Fruit fly (Drosophila melanogaster) whole organism, embryonic: ENCODE results near the gene CG42404.

Experiments used
- Adf1 ChIP-seq: fragments of 200-800 bp; sonication (Bioruptor generic); IDR thresholded peaks from 2 replicates; pipeline ENCODE4 v1.3.6; 2022; ENCODE audit warnings: missing biosample characterization, missing genetic modification characterization
- B-H1 ChIP-seq: fragments of 200-800 bp; sonication (Bioruptor generic); IDR thresholded peaks from 3 replicates; pipeline ENCODE4 v1.3.6; 2022; ENCODE audit warnings: missing biosample characterization, missing genetic modification characterization
- CG10366 ChIP-seq: fragments of 200-800 bp; sonication (Bioruptor generic); IDR thresholded peaks from 2 replicates; pipeline ENCODE4 v1.3.6; 2022; ENCODE audit warnings: missing biosample characterization, missing genetic modification characterization
- CG11085 ChIP-seq: fragments of 200-800 bp; sonication (Bioruptor generic); IDR thresholded peaks from 2 replicates; pipeline ENCODE4 v1.3.6; 2022; ENCODE audit warnings: missing biosample characterization, missing genetic modification characterization
- CG12104 ChIP-seq: fragments of 200-800 bp; sonication (Bioruptor generic); optimal IDR thresholded peaks from 3 replicates; lab custom pipeline; 2016; ENCODE audit warnings: missing biosample characterization, missing genetic modification characterization
- CG12236 ChIP-seq: fragments of 200-800 bp; sonication (Bioruptor generic); optimal IDR thresholded peaks from 2 replicates; lab custom pipeline; 2016; ENCODE audit warnings: missing biosample characterization, missing genetic modification characterization
- CG12659 ChIP-seq: fragments of 200-800 bp; sonication (Bioruptor generic); optimal IDR thresholded peaks from 3 replicates; lab custom pipeline; 2017; ENCODE audit warnings: mild to moderate bottlenecking, missing biosample characterization, missing genetic modification reagents, missing genetic modification characterization
- CG15479 ChIP-seq: fragments of 200-800 bp; sonication (Bioruptor generic); optimal IDR thresholded peaks from 3 replicates; lab custom pipeline; 2019; ENCODE audit warnings: missing biosample characterization, mild to moderate bottlenecking, missing genetic modification characterization, moderate library complexity
- CG15514 ChIP-seq: fragments of 200-800 bp; sonication (Bioruptor generic); optimal IDR thresholded peaks from 3 replicates; lab custom pipeline; 2017; ENCODE audit warnings: missing biosample characterization, missing genetic modification characterization, mild to moderate bottlenecking, moderate library complexity, missing genetic modification reagents
- CG17612 ChIP-seq: fragments of 200-800 bp; sonication (Bioruptor generic); IDR thresholded peaks from 2 replicates; pipeline ENCODE4 v1.3.6; 2022; ENCODE audit warnings: missing biosample characterization, missing genetic modification characterization
- CG2116 ChIP-seq: fragments of 200-800 bp; sonication (Bioruptor generic); optimal IDR thresholded peaks from 3 replicates; lab custom pipeline; 2018; ENCODE audit warnings: missing biosample characterization, mild to moderate bottlenecking, missing genetic modification characterization
- CG2202 ChIP-seq: fragments of 200-800 bp; sonication (Bioruptor generic); optimal IDR thresholded peaks from 2 replicates; lab custom pipeline; 2018; ENCODE audit warnings: missing biosample characterization, mild to moderate bottlenecking, missing genetic modification characterization
- CG32767 ChIP-seq: fragments of 200-800 bp; sonication (Bioruptor generic); IDR thresholded peaks from 2 replicates; pipeline ENCODE4 v1.3.6; 2022; ENCODE audit warnings: missing biosample characterization, missing genetic modification characterization
- CG3281 ChIP-seq: fragments of 200-800 bp; sonication (Bioruptor generic); optimal IDR thresholded peaks from 3 replicates; lab custom pipeline; 2017; ENCODE audit warnings: missing biosample characterization, mild to moderate bottlenecking, missing genetic modification characterization
- CG42726 ChIP-seq: fragments of 200-800 bp; sonication (Bioruptor generic); IDR thresholded peaks from 2 replicates; pipeline ENCODE4 v1.3.6; 2022; ENCODE audit warnings: missing biosample characterization, missing genetic modification characterization; ENCODE audit not compliant: partially characterized antibody
- CG4328 ChIP-seq: fragments of 200-800 bp; sonication (Bioruptor generic); optimal IDR thresholded peaks from 3 replicates; lab custom pipeline; 2017; ENCODE audit warnings: missing biosample characterization, missing genetic modification reagents, missing genetic modification characterization
- CG6791 ChIP-seq: fragments of 200-800 bp; sonication (Bioruptor generic); IDR thresholded peaks from 3 replicates; pipeline ENCODE4 v1.3.6; 2022; ENCODE audit warnings: missing biosample characterization, missing genetic modification characterization; ENCODE audit not compliant: partially characterized antibody
- CG7372 ChIP-seq: fragments of 200-800 bp; sonication (Bioruptor generic); IDR thresholded peaks from 2 replicates; pipeline ENCODE4 v1.3.6; 2022; ENCODE audit warnings: missing biosample characterization, missing genetic modification characterization
- CG7963 ChIP-seq: fragments of 200-800 bp; sonication (Bioruptor generic); IDR thresholded peaks from 3 replicates; pipeline ENCODE4 v1.3.6; 2022; ENCODE audit warnings: missing biosample characterization, missing genetic modification characterization; ENCODE audit not compliant: partially characterized antibody
- CG8359 ChIP-seq: fragments of 200-800 bp; sonication (Bioruptor generic); optimal IDR thresholded peaks from 2 replicates; lab custom pipeline; 2017; ENCODE audit warnings: missing biosample characterization, mild to moderate bottlenecking, missing genetic modification characterization, borderline replicate concordance
- CHES-1-like ChIP-seq: fragments of 200-800 bp; sonication (Bioruptor generic); optimal IDR thresholded peaks from 2 replicates; lab custom pipeline; 2016; ENCODE audit warnings: missing biosample characterization, missing genetic modification characterization
- Dll ChIP-seq: fragments of 200-800 bp; sonication (Bioruptor generic); IDR thresholded peaks from 4 replicates; pipeline ENCODE4 v1.3.6; 2022; ENCODE audit warnings: missing biosample characterization, missing genetic modification characterization; ENCODE audit not compliant: partially characterized antibody
- Dref ChIP-seq: fragments of 200-800 bp; sonication (Bioruptor generic); IDR thresholded peaks from 2 replicates; pipeline ENCODE4 v1.3.6; 2022; ENCODE audit warnings: missing biosample characterization, missing genetic modification characterization
- ERR ChIP-seq: fragments of 200-800 bp; sonication (Bioruptor generic); optimal IDR thresholded peaks from 2 replicates; lab custom pipeline; 2016; ENCODE audit warnings: missing biosample characterization, missing genetic modification characterization
- MESR4 ChIP-seq: fragments of 200-800 bp; sonication (Bioruptor generic); optimal IDR thresholded peaks from 2 replicates; lab custom pipeline; 2018; ENCODE audit warnings: missing biosample characterization, mild to moderate bottlenecking, missing genetic modification characterization, moderate library complexity
- Max ChIP-seq: fragments of 200-800 bp; sonication (Bioruptor generic); optimal IDR thresholded peaks from 2 replicates; lab custom pipeline; 2016; ENCODE audit warnings: missing biosample characterization, mild to moderate bottlenecking, missing genetic modification characterization
- Nf-YA ChIP-seq: fragments of 200-800 bp; sonication (Bioruptor generic); IDR thresholded peaks from 2 replicates; pipeline ENCODE4 v1.3.6; 2022; ENCODE audit warnings: missing biosample characterization, missing genetic modification characterization
- Nf-YB ChIP-seq: fragments of 200-800 bp; sonication (Bioruptor generic); optimal IDR thresholded peaks from 3 replicates; lab custom pipeline; 2019; ENCODE audit warnings: missing biosample characterization, mild to moderate bottlenecking, missing genetic modification characterization, moderate library complexity
- Poxn ChIP-seq: fragments of 200-800 bp; sonication (Bioruptor generic); IDR thresholded peaks from 2 replicates; pipeline ENCODE4 v1.3.6; 2022; ENCODE audit warnings: missing biosample characterization, missing genetic modification characterization
- Sox102F ChIP-seq: fragments of 200-800 bp; sonication (Bioruptor generic); optimal IDR thresholded peaks from 2 replicates; lab custom pipeline; 2018; ENCODE audit warnings: missing biosample characterization, mild to moderate bottlenecking, missing genetic modification characterization, moderate library complexity
- Sry-β ChIP-seq: fragments of 200-800 bp; sonication (Bioruptor generic); optimal IDR thresholded peaks from 2 replicates; lab custom pipeline; 2018; ENCODE audit warnings: missing biosample characterization, mild to moderate bottlenecking, missing genetic modification characterization, moderate library complexity
- aop ChIP-seq: fragments of 200-800 bp; sonication (Bioruptor generic); IDR thresholded peaks from 2 replicates; pipeline ENCODE4 v1.3.6; 2022; ENCODE audit warnings: missing biosample characterization, missing genetic modification characterization
- br ChIP-seq: fragments of >200 bp; optimal IDR thresholded peaks from 2 replicates; lab custom pipeline; 2017
- dati ChIP-seq: fragments of 200-800 bp; sonication (Bioruptor generic); IDR thresholded peaks from 2 replicates; pipeline ENCODE4 v1.3.6; 2022; ENCODE audit warnings: missing biosample characterization, missing genetic modification characterization
- fd3F ChIP-seq: fragments of 200-800 bp; sonication (Bioruptor generic); optimal IDR thresholded peaks from 2 replicates; lab custom pipeline; 2018; ENCODE audit warnings: missing biosample characterization, mild to moderate bottlenecking, missing genetic modification characterization, moderate library complexity
- ham ChIP-seq: fragments of 200-800 bp; sonication (Bioruptor generic); IDR thresholded peaks from 2 replicates; pipeline ENCODE4 v1.3.6; 2022; ENCODE audit warnings: missing biosample characterization, missing genetic modification characterization
- lola ChIP-seq, 3 experiments: fragments of >200 bp in 2 of 3; fragments of 200-800 bp in 1 of 3; sonication (Bioruptor generic) in 1 of 3; optimal IDR thresholded peaks; 2 replicates each; lab custom pipeline; 2017 to 2019; ENCODE audit warnings: missing biosample characterization in 3 of 3, missing genetic modification characterization in 3 of 3, mild to moderate bottlenecking in 1 of 3, moderate library complexity in 1 of 3
- maf-S ChIP-seq: fragments of 200-800 bp; sonication (Bioruptor generic); optimal IDR thresholded peaks from 2 replicates; lab custom pipeline; 2016; ENCODE audit warnings: missing biosample characterization, missing genetic modification characterization
- oc ChIP-seq: fragments of 200-800 bp; sonication (Bioruptor generic); optimal IDR thresholded peaks from 2 replicates; lab custom pipeline; 2018; ENCODE audit warnings: missing biosample characterization, mild to moderate bottlenecking, missing genetic modification characterization, moderate library complexity
- pfk ChIP-seq: fragments of 200-800 bp; sonication (Bioruptor generic); optimal IDR thresholded peaks from 2 replicates; lab custom pipeline; 2018; ENCODE audit warnings: missing biosample characterization, mild to moderate bottlenecking, missing genetic modification characterization, moderate library complexity
- phol ChIP-seq: fragments of 200-800 bp; sonication (Bioruptor generic); optimal IDR thresholded peaks from 3 replicates; lab custom pipeline; 2018; ENCODE audit warnings: missing biosample characterization, mild to moderate bottlenecking, missing genetic modification characterization, moderate library complexity
- pita ChIP-seq: fragments of 200-800 bp; sonication (Bioruptor generic); optimal IDR thresholded peaks from 2 replicates; lab custom pipeline; 2017; ENCODE audit warnings: missing biosample characterization, mild to moderate bottlenecking, missing genetic modification characterization
- pros ChIP-seq: fragments of 200-800 bp; sonication (Bioruptor generic); optimal IDR thresholded peaks from 3 replicates; lab custom pipeline; 2019; ENCODE audit warnings: missing biosample characterization, mild to moderate bottlenecking, missing genetic modification characterization, moderate library complexity
- salm ChIP-seq: fragments of 200-800 bp; sonication (Bioruptor generic); optimal IDR thresholded peaks from 2 replicates; lab custom pipeline; 2018; ENCODE audit warnings: missing biosample characterization, mild to moderate bottlenecking, missing genetic modification characterization
- sd ChIP-seq: fragments of 200-800 bp; sonication (Bioruptor generic); optimal IDR thresholded peaks from 3 replicates; lab custom pipeline; 2018; ENCODE audit warnings: missing biosample characterization, mild to moderate bottlenecking, missing genetic modification characterization, moderate library complexity
- sens ChIP-seq: fragments of 200-800 bp; sonication (Bioruptor generic); peaks from one replicate; lab custom pipeline; 2016; ENCODE audit warnings: missing biosample characterization, missing genetic modification characterization
- slbo ChIP-seq: fragments of 200-800 bp; sonication (Bioruptor generic); IDR thresholded peaks from 2 replicates; pipeline ENCODE4 v1.3.6; 2022; ENCODE audit warnings: missing biosample characterization, missing genetic modification characterization
- slou ChIP-seq: fragments of 200-800 bp; sonication (Bioruptor generic); optimal IDR thresholded peaks from 3 replicates; lab custom pipeline; 2016; ENCODE audit warnings: missing biosample characterization, missing genetic modification characterization
- so ChIP-seq: fragments of 200-800 bp; sonication (Bioruptor generic); IDR thresholded peaks from 3 replicates; pipeline ENCODE4 v1.3.6; 2022; ENCODE audit warnings: missing biosample characterization, missing genetic modification characterization

Gene CG42404

dm6 chr3R:15218824-15219576 lies 30.9 kb upstream of the CG42404 start, which contains the start of the genes SIDL and CG12241 (continued):
- peak; percentile 24; the same call in 1 of the 2 replicates for TF ChIP-seq CG10366 (GFP tag; lab: Robert Waterston, UW)
- peak; percentile 67 for TF ChIP-seq slbo (GFP tag; lab: Robert Waterston, UW)
- peak; percentile 25 for TF ChIP-seq CG15479
- TF ChIP-seq pfk (GFP tag; lab: Kevin White, UChicago), result no peak
- peak; percentile 84 for TF ChIP-seq Nf-YA (GFP tag; lab: Robert Waterston, UW)
- no peak for TF ChIP-seq pita (GFP tag; lab: Kevin White, UChicago)
- peak; percentile 66 for TF ChIP-seq MESR4 (GFP tag; lab: Kevin White, UChicago)
- no peak for TF ChIP-seq CG32767 (GFP tag; lab: Robert Waterston, UW)
- TF ChIP-seq CG17612 (GFP tag; lab: Robert Waterston, UW), result peak; percentile 87
- TF ChIP-seq CG12104 (GFP tag; lab: Kevin White, UChicago), result peak; percentile 66
- no peak for TF ChIP-seq CG2202 (tag; lab: Kevin White, UChicago)
- peak; percentile 92 for TF ChIP-seq CG7372
- TF ChIP-seq CG2116 (GFP tag; lab: Kevin White, UChicago), result peak; percentile 79
- TF ChIP-seq Sox102F (GFP tag; lab: Kevin White, UChicago), result no peak
- TF ChIP-seq Dll (GFP tag; lab: Robert Waterston, UW), result 0 out of 4 replicates have a peak, but pooled peaks have one; percentile 41
- TF ChIP-seq sens, result peak; percentile 98
- no peak for TF ChIP-seq sd (tag; lab: Kevin White, UChicago)
- no peak for TF ChIP-seq CG12236
- no peak for TF ChIP-seq CG8359 (GFP tag; lab: Kevin White, UChicago)
- TF ChIP-seq so (GFP tag; lab: Robert Waterston, UW), result no peak
- TF ChIP-seq Dref, result peak; percentile 68
- peak; percentile 83 for TF ChIP-seq CG3281 (GFP tag; lab: Kevin White, UChicago)
- TF ChIP-seq dati (GFP tag; lab: Robert Waterston, UW), result peak; percentile 72
- TF ChIP-seq ham (GFP tag; lab: Robert Waterston, UW), result no peak
- TF ChIP-seq CG15514 (GFP tag; lab: Kevin White, UChicago), result peak; percentile 85
- TF ChIP-seq CG6791, result no peak
- TF ChIP-seq B-H1 (GFP tag; lab: Robert Waterston, UW), result peak; percentile 93
- peak; percentile 75 for TF ChIP-seq maf-S (GFP tag; lab: Kevin White, UChicago)
- TF ChIP-seq Nf-YB (GFP tag; lab: Kevin White, UChicago), result no peak
- TF ChIP-seq Poxn, result no peak; the same call in 1 of the 2 replicates
- TF ChIP-seq CG42726 (GFP tag; lab: Robert Waterston, UW), result no peak
- TF ChIP-seq lola (GFP tag; optimal IDR thresholded peaks at IDR 0.05; lab: Kevin White, UChicago), result peak in 1 of 3 experiments; percentile 45
- TF ChIP-seq fd3F (GFP tag; lab: Kevin White, UChicago), result peak; percentile 46
- TF ChIP-seq aop (GFP tag; lab: Robert Waterston, UW), result no peak
- TF ChIP-seq slou (GFP tag; lab: Kevin White, UChicago), result peak; percentile 69
- peak; percentile 23; the same call in 1 of the 2 replicates for TF ChIP-seq Adf1
- peak; percentile 77 for TF ChIP-seq ERR (GFP tag; lab: Kevin White, UChicago)
- TF ChIP-seq pros (GFP tag; lab: Kevin White, UChicago), result no peak
- peak; percentile 89 for TF ChIP-seq CG11085
- TF ChIP-seq salm (tag; lab: Kevin White, UChicago), result peak; percentile 23
- TF ChIP-seq CG4328 (GFP tag; lab: Kevin White, UChicago), result no peak
- no peak for TF ChIP-seq br (lab: Kevin White, UChicago)
- peak; percentile 14 for TF ChIP-seq CHES-1-like (GFP tag; lab: Kevin White, UChicago)
- no peak for TF ChIP-seq oc (tag; lab: Kevin White, UChicago)
- TF ChIP-seq Max, result peak; percentile 84
- TF ChIP-seq phol (tag; lab: Kevin White, UChicago), result peak; percentile 82
- TF ChIP-seq CG12659 (GFP tag; lab: Kevin White, UChicago), result peak; percentile 69
- TF ChIP-seq Sry-β (GFP tag; lab: Kevin White, UChicago), result no peak
- no peak for TF ChIP-seq CG7963 (GFP tag; lab: Robert Waterston, UW)
